Worm (Caenorhabditis elegans) whole organism, dauer: ENCODE measurements around the gene glb-10.

Experiments used
- unc-62 ChIP-seq: sonication (generic microtip); optimal IDR thresholded peaks from 2 replicates; lab custom pipeline; 2017; ENCODE audit warnings: missing biosample characterization, missing genetic modification reagents, missing genetic modification characterization

Gene glb-10

DNA sequence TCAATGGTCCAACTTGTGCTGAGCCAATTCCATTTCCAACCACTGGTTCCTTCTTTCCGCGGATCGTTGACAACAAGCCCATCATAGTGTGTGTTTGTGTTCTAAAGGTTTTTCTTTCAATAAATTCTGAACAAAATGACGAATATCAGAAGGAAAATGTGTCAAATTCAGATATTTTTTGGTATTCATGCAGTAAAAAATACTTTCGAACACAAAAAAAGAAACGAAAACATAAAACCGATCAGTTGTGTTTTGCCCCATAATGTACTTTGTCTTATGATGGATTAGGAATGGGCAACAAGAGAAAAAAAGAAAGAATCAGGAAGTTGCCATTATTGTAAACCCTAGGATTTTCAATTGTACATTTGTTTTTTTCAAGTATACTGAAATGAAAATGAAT is at the start of gene glb-10:
glb-10 (minus strand) TSS at position 101 of the 400 bp plus-strand sequence.
- TF ChIP-seq unc-62 (GFP tag; lab: Kevin White, UChicago), result no peak

DNA sequence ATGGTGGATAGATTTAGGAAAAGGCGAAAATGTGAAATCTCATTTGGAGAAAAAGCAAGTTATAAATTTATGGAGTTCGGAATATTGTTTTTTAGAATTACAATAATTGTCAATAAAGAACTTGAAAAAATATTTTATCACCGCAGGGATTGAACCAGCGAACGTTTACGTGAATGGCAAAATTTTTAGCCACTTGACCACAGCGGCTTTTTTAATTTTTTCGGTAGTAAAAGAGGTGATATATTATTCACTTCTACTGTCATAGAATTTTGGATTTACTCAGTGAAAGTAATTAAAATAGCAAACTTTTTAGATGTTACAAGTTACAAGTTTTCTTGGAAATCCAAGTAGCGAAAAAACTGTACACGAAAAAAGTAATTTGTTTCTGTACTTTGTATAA is 49.1 kb upstream of the glb-10 start:
- no peak for TF ChIP-seq unc-62 (GFP tag; lab: Kevin White, UChicago)

DNA sequence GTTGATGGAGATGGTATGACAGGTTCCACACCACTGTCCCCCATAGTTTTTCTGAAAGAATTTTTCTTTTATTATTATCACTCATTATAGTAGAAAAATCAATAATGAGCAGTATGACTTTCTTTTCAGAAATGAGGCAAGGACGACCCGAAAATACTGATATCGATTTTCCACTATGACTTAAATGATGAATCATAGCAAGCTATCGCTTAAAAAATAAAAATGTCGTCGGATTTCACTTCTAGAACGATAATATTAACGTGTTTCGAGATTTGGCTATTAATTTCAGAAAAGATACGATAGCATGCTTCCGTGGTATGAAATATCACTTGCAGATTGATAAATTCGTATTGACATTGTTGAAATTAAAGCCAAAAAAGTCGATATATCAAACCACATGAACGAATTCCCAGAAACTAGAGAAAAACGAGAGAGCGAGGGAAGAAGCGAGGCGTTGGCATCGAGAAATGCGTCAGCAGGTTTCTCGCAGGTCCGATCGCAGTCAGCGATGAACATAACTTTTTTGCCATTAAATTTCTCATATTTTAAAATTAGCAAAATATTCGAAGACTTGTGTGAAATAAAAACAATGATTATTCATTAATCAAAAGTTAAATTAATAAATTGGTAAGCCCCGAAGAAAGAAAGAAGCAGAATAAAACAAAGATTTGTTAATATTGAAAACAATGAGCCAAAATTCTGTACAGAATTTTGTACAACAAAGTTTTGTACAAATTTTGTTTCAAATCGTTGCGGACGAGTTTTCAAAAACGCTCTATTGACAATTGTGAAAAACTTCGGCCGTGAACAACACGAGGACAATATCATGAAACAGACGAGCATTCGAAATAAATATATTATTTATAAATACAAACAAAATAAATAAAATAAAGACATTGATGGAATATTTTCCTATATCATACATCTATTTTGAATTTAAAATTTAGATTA is 46.6 kb upstream of the glb-10 start, which contains the start of gene C32D5.11:
C32D5.11 (minus strand) TSS at position 51 of the 951 bp plus-strand sequence.
- TF ChIP-seq unc-62 (GFP tag; lab: Kevin White, UChicago), result no peak

- no peak for TF ChIP-seq unc-62 (GFP tag; lab: Kevin White, UChicago)
Observed at ce11 chrII:6351887-6352286, 42.8 kb upstream of the glb-10 start, which contains the start of gene C32D5.10. TSS of gene C32D5.10 (minus strand) at chrII:6351987.

- no peak for TF ChIP-seq unc-62 (GFP tag; lab: Kevin White, UChicago)
Observed at ce11 chrII:6349968-6350367, 40.9 kb upstream of the glb-10 start.

DNA sequence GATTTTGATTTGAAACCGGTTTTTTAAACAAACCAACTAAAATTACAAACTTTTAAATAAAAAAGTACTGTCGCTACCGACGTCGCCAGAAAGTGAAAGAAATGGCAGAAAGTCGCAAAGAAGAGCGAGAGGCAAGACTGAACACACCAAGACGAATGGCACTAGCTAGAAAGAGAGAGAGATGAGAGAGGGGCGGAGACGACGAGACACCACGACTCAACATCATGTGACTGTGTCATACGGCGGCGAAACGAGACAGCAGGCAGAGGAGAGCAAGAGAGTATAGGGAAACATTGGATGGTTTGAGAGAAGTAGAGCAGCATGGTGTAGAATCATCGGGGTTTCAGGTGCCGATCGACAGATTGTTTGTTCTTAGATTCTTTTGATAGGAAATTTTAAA is 39.3 kb upstream of the glb-10 start:
- TF ChIP-seq unc-62 (GFP tag; lab: Kevin White, UChicago), result peak; percentile 39

DNA sequence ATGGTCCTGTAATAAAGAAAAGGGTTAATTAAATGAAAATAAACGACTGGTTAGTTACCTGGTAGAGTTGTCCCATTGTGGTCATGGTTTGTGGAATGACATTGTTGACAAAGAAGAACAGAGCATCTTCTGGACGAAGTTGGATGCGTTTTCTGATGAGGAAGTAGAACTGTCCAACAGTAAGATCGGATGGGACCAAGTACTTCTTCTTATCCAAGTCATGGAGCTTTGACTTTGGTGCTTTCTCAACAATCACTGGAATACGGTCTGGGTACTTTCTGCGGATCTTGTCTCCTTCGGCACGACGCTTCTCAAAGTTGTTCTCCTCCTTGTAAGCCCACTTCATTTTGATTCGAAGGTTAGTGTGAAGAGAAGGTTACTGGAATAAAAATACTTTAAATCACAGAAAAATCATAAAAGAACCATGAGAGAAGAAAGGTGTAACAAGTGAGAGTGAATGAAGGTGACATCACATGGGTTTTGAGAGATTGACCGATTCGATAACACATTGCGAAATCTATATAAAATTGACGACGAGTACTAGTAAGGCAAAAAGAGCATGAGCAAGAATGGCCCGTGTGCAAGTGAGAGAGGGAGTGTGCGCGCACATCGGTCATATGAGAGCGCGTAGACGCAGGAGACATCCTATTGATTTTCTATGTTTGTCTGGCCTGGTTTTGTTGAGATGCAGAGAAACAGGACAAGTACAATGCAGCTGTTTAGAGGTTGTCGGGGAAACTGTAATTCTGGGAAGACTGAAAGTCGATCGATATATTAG is 38.4 kb upstream of the glb-10 start, which contains the start of gene lgg-1:
lgg-1 (minus strand) TSS at position 379 of the 778 bp plus-strand sequence.
- no peak for TF ChIP-seq unc-62 (GFP tag; lab: Kevin White, UChicago)

DNA sequence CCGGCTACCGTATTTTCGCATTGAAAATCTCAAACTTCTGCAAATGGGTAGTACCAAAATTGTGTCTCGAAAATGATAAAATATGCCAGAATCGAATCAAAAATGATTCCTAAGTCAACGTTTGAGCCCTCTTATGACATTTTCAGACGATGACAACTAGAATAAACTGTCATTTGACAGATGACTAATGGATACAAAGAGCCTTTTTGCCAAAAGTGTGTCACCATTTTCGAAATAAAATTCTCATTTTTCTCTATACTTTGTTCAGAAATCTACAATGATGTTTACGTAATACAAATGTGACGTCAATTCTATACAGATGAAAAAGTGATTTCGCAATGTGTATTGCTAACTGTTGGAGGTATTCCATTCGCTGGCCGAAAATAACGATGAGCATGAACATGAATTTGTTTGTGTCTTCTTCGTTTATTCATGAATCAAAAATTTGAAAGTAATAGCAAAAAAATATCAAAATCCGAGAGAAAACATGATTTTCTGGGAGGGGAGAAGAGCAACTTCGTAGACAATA is 37.5 kb upstream of the glb-10 start:
- TF ChIP-seq unc-62 (GFP tag; lab: Kevin White, UChicago), result no peak

DNA sequence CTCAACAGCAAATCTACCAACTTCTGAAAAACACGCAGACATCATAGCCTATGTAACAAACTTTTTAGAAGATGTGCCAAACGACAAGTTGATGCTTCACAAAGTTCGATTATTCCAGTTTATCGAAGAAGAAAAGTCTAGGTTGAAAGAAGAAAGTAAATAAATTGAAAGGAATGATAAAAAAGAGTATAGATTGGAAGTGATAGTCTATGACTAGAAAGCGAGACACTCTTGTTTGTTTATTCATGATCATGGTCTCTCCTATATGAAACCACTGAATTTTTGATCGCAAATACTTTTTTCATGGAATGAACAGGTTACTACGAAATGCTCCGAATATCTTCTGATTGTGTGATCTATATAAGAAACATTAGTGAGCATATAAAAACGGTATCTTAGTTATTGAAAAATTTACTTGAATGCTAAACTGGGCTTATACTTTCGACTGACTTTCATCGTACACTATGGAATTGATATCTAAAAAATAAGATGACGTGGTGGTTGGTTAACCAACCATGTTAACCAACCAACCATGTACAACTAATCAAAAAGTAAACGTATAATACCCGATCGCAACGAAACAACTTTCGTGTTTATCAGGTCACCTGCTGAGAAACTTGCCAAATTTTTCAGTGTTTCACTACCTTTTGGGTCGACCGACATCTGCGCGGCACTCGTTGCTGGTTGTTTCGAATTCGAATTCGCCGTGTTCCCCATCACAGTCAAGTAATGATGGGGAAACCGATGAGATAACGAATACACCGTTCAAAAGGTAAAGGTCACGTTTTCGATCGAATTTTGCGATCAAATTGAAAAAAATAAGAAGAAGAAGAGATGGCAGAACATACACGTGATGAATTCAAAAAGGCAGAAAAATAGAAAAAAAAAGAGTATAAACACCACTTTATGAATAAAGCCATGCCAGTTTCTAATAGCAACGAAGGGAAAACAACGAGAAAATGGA is 36.4 kb upstream of the glb-10 start, which contains the start of gene C32D5.8:
C32D5.8 (minus strand) TSS at position 770 of the 964 bp plus-strand sequence.
- TF ChIP-seq unc-62 (GFP tag; lab: Kevin White, UChicago), result no peak

DNA sequence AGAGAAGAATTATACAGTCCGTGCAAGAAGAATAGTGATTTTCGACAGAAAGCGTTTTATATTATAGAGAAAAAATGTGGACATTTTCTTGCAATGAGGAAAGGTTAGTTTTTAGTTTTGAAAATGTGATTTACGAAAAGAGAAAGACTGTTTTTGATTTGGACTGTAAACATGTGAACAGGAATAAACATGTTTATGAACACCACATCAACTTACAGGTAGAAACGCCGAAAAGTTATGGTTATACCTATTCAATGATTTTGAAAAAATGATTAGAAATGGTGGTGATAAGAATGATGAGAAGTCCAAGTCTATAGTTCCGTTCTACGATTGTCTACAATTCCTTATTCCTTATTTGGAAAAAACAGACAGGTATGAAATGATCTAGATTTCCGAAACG is 35.4 kb upstream of the glb-10 start:
- no peak for TF ChIP-seq unc-62 (GFP tag; lab: Kevin White, UChicago)

DNA sequence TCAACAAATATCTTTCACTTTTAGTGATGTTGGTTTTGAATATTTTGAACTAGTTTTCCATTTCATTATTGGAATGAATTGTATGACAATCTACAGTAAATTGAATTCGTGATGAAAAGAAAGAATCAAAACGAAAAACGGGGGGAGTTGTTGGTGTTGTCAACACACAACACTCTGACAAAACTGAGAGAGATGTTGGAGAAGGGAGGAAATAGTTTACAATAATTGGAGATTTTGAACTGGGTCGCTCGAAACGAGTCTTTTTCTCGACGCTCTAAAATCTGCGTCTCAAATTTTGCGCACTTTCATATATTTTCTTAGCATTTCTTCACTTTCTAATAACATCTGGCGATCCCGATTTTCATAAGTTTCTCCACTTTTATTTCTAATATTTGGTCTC is 34.8 kb upstream of the glb-10 start, which contains the start of gene txt-18:
txt-18 (plus strand) TSS at position 180 of the 400 bp plus-strand sequence.
- no peak for TF ChIP-seq unc-62 (GFP tag; lab: Kevin White, UChicago)

DNA sequence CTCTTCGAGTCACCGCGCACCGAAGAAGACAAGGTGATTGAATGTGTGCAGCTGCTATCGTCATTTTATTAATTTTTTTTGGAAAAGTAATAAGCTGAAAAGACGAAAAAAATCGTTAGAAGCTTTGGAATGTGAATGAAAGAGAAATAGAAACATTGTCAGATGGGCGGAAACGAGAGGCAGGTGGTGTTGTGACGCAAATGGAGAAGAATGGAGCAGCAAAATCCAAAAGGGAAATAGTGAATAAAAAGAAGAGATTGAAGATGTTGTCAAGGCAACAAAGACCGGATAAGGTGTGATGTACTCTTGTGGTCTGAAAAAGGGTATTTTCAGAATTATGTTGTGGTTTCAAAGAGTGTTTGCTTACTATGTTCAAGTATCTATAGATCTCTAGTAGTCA is 33.4 kb upstream of the glb-10 start:
- no peak for TF ChIP-seq unc-62 (GFP tag; lab: Kevin White, UChicago)

ce11 chrII:6341076-6341475 is 32.0 kb upstream of the glb-10 start:
- TF ChIP-seq unc-62 (GFP tag; lab: Kevin White, UChicago), result no peak

DNA sequence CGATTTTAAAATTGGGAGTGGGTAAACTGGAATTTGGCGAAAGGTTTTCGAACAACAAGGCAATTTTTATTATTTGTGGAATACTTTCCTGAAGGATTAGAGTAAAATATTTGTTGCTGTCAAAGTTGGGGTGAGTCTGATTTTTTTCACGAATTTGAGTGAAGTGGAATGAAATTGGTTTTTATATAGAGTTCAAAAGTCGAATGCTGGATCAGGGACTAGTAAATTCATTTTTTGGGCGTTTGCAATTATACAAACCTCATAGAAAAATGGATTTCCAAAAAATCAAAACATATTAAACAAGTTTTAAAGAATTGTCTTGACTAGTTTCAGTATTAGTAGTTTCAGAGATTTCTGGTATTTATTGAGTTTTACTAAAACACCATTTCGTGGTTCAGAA is 30.9 kb upstream of the glb-10 start, which contains the start of gene C32D5.7:
C32D5.7 (minus strand) TSS at position 101 of the 400 bp plus-strand sequence.
- TF ChIP-seq unc-62 (GFP tag; lab: Kevin White, UChicago), result no peak
